Worm (Caenorhabditis elegans) whole organism, L4 larva: Measurements from ENCODE around the gene R07C12.3.
"Not testable (repeated sequence)": the region's sequence is repeated elsewhere in the genome, so short reads cannot be mapped to it uniquely, and the experiment has no call there.

Experiments used
- F37D6.2 ChIP-seq: sonication (generic microtip); optimal IDR thresholded peaks from 2 replicates; lab custom pipeline; 2016; ENCODE audit warnings: mild to moderate bottlenecking, missing genetic modification characterization, missing compliant biosample characterization
- Y105C5A.15 ChIP-seq: fragments of 200-800 bp; sonication (Bioruptor generic); IDR thresholded peaks from 2 replicates; pipeline ENCODE4 v1.3.6; 2022; ENCODE audit warnings: missing genetic modification characterization, missing compliant biosample characterization
- Y48G9A.11 ChIP-seq: fragments of 200-800 bp; sonication (Bioruptor generic); IDR thresholded peaks from 2 replicates; pipeline ENCODE4 v1.3.6; 2022; ENCODE audit warnings: missing genetic modification reagents, missing genetic modification characterization, missing compliant biosample characterization
- Y75B8A.6 ChIP-seq: fragments of 200-800 bp; sonication (Bioruptor generic); IDR thresholded peaks from 2 replicates; pipeline ENCODE4 v1.3.6; 2022; ENCODE audit warnings: missing genetic modification reagents, missing genetic modification characterization, missing compliant biosample characterization
- ZK337.2 ChIP-seq: fragments of 200-800 bp; sonication (Bioruptor generic); IDR thresholded peaks from 2 replicates; pipeline ENCODE4 v1.3.6; 2022; ENCODE audit warnings: missing genetic modification reagents, missing genetic modification characterization, missing compliant biosample characterization
- ZK546.5 ChIP-seq, 2 experiments: sonication (generic microtip); optimal IDR thresholded peaks; 2 replicates each; lab custom pipeline; 2017; ENCODE audit warnings: missing biosample characterization in 2 of 2, missing genetic modification characterization in 2 of 2
- aly-2 ChIP-seq: sonication (generic microtip); optimal IDR thresholded peaks from 2 replicates; lab custom pipeline; 2018; ENCODE audit warnings: missing biosample characterization, missing genetic modification characterization
- ama-1 ChIP-seq: fragments of 150-350 bp; optimal IDR thresholded peaks from 2 replicates; lab custom pipeline; 2014; ENCODE audit warnings: inconsistent platforms, mixed read lengths
- attf-4 ChIP-seq: sonication (generic microtip); optimal IDR thresholded peaks from 3 replicates; lab custom pipeline; 2017; ENCODE audit warnings: missing biosample characterization, missing genetic modification characterization
- ceh-20 ChIP-seq: fragments of 200-800 bp; sonication (Bioruptor generic); IDR thresholded peaks from 2 replicates; pipeline ENCODE4 v1.3.6; 2022; ENCODE audit warnings: missing genetic modification reagents, missing genetic modification characterization, missing compliant biosample characterization
- ceh-82 ChIP-seq: sonication (generic microtip); optimal IDR thresholded peaks from 2 replicates; lab custom pipeline; 2017; ENCODE audit warnings: missing biosample characterization, missing genetic modification characterization
- daf-8 ChIP-seq: fragments of 200-800 bp; sonication (Bioruptor generic); IDR thresholded peaks from 2 replicates; pipeline ENCODE4 v1.3.6; 2022; ENCODE audit warnings: missing genetic modification characterization, missing compliant biosample characterization
- dmd-6 ChIP-seq: fragments of 200-800 bp; sonication (Bioruptor generic); IDR thresholded peaks from 2 replicates; pipeline ENCODE4 v1.3.6; 2022; ENCODE audit warnings: missing genetic modification reagents, missing genetic modification characterization, missing compliant biosample characterization
- dmd-9 ChIP-seq: fragments of 200-800 bp; sonication (Bioruptor generic); IDR thresholded peaks from 2 replicates; pipeline ENCODE4 v1.3.6; 2022; ENCODE audit warnings: missing genetic modification reagents, missing genetic modification characterization, missing compliant biosample characterization
- dve-1 ChIP-seq: sonication (generic microtip); optimal IDR thresholded peaks from 2 replicates; lab custom pipeline; 2017; ENCODE audit warnings: antibody characterized with exemption, mild to moderate bottlenecking, missing genetic modification characterization, missing compliant biosample characterization; ENCODE audit not compliant: insufficient read depth
- fos-1 ChIP-seq: fragments of 150-350 bp; optimal IDR thresholded peaks from 2 replicates; lab custom pipeline; 2014; ENCODE audit warnings: missing biosample characterization, missing genetic modification characterization
- hlh-11 ChIP-seq: fragments of 200-800 bp; sonication (Bioruptor generic); optimal IDR thresholded peaks from 2 replicates; lab custom pipeline; 2018; ENCODE audit warnings: mild to moderate bottlenecking, missing genetic modification characterization, missing compliant biosample characterization
- hmg-1.1 ChIP-seq: fragments of 200-800 bp; sonication (Bioruptor generic); IDR thresholded peaks from 2 replicates; pipeline ENCODE4 v1.3.6; 2022; ENCODE audit warnings: missing genetic modification reagents, missing genetic modification characterization, missing compliant biosample characterization
- jun-1 ChIP-seq: fragments of 150-350 bp; optimal IDR thresholded peaks from 2 replicates; lab custom pipeline; 2014; ENCODE audit warnings: missing biosample characterization, missing genetic modification reagents, missing genetic modification characterization
- lin-38 ChIP-seq: fragments of 200-800 bp; sonication (Bioruptor generic); IDR thresholded peaks from 2 replicates; pipeline ENCODE4 v1.3.6; 2022; ENCODE audit warnings: missing genetic modification reagents, missing genetic modification characterization, missing compliant biosample characterization
- madf-9 ChIP-seq: fragments of 200-800 bp; sonication (Bioruptor generic); conservative IDR thresholded peaks from 2 replicates; pipeline ENCODE4 v1.3.6; 2022; ENCODE audit warnings: missing genetic modification reagents, missing genetic modification characterization, missing compliant biosample characterization
- mdt-29 ChIP-seq: fragments of 200-800 bp; sonication (Bioruptor generic); IDR thresholded peaks from 2 replicates; pipeline ENCODE4 v1.3.6; 2022; ENCODE audit warnings: missing genetic modification reagents, missing genetic modification characterization, missing compliant biosample characterization
- mep-1 ChIP-seq: fragments of 150-350 bp; sonication (generic microtip); optimal IDR thresholded peaks from 3 replicates; lab custom pipeline; 2014; ENCODE audit warnings: missing biosample characterization, missing genetic modification characterization
- mes-2 ChIP-seq: sonication (generic microtip); optimal IDR thresholded peaks from 2 replicates; lab custom pipeline; 2016; ENCODE audit warnings: missing genotype, mild to moderate bottlenecking, missing genetic modification characterization, missing compliant biosample characterization; ENCODE audit not compliant: poor library complexity, severe bottlenecking
- nhr-11 ChIP-seq: fragments of 150-350 bp; optimal IDR thresholded peaks from 2 replicates; lab custom pipeline; 2014; ENCODE audit warnings: missing biosample characterization, missing genetic modification characterization
- nhr-111 ChIP-seq: fragments of 200-800 bp; sonication (Bioruptor generic); optimal IDR thresholded peaks from 2 replicates; lab custom pipeline; 2018; ENCODE audit warnings: mild to moderate bottlenecking, missing genetic modification characterization, missing compliant biosample characterization
- nhr-28 ChIP-seq: fragments of 150-350 bp; optimal IDR thresholded peaks from 2 replicates; lab custom pipeline; 2014; ENCODE audit warnings: missing biosample characterization, missing genetic modification characterization
- nhr-42 ChIP-seq: fragments of 200-800 bp; sonication (Bioruptor generic); IDR thresholded peaks from 2 replicates; pipeline ENCODE4 v1.3.6; 2022; ENCODE audit warnings: missing genetic modification characterization, missing compliant biosample characterization
- nhr-77 ChIP-seq: fragments of 150-350 bp; optimal IDR thresholded peaks from 2 replicates; lab custom pipeline; 2014; ENCODE audit warnings: missing biosample characterization, missing genetic modification characterization
- php-3 ChIP-seq: fragments of 200-800 bp; sonication (Bioruptor generic); IDR thresholded peaks from 2 replicates; pipeline ENCODE4 v1.3.6; 2022; ENCODE audit warnings: missing genetic modification reagents, missing genetic modification characterization, missing compliant biosample characterization
- pqm-1 ChIP-seq: sonication (generic microtip); optimal IDR thresholded peaks from 2 replicates; lab custom pipeline; 2017; ENCODE audit warnings: missing biosample characterization, missing genetic modification characterization
- rbr-2 ChIP-seq: sonication (generic microtip); optimal IDR thresholded peaks from 2 replicates; lab custom pipeline; 2016; ENCODE audit warnings: missing genotype, missing genetic modification characterization, missing compliant biosample characterization
- set-16 ChIP-seq: fragments of 200-800 bp; sonication (Bioruptor generic); IDR thresholded peaks from 2 replicates; pipeline ENCODE4 v1.3.6; 2022; ENCODE audit warnings: missing genetic modification reagents, missing genetic modification characterization, missing compliant biosample characterization
- spr-3 ChIP-seq: fragments of 200-800 bp; sonication (Bioruptor generic); optimal IDR thresholded peaks from 2 replicates; lab custom pipeline; 2018; ENCODE audit warnings: mild to moderate bottlenecking, missing genetic modification characterization, missing compliant biosample characterization
- tag-97 ChIP-seq: fragments of 200-800 bp; sonication (Bioruptor generic); IDR thresholded peaks from 2 replicates; pipeline ENCODE4 v1.3.6; 2022; ENCODE audit warnings: missing genetic modification characterization, missing compliant biosample characterization
- tra-1 ChIP-seq: fragments of 200-800 bp; sonication (Bioruptor generic); IDR thresholded peaks from 2 replicates; pipeline ENCODE4 v1.3.6; 2022; ENCODE audit warnings: missing genetic modification reagents, missing genetic modification characterization, missing compliant biosample characterization
- unc-62 ChIP-seq, 3 experiments: fragments of 150-350 bp in 1 of 3; sonication (generic microtip); optimal IDR thresholded peaks in 2 of 3; peaks in 1 of 3; 1 replicate in 1 of 3; 2 replicates in 2 of 3; lab custom pipeline; 2014 to 2017; ENCODE audit warnings: missing biosample characterization in 3 of 3, missing genetic modification characterization in 3 of 3, missing genetic modification reagents in 3 of 3, missing genotype in 1 of 3
- vab-7 ChIP-seq: fragments of 200-800 bp; sonication (Bioruptor generic); IDR thresholded peaks from 2 replicates; pipeline ENCODE4 v1.3.6; 2022; ENCODE audit warnings: missing genetic modification reagents, missing genetic modification characterization, missing compliant biosample characterization
- zip-11 ChIP-seq: fragments of 200-800 bp; sonication (Bioruptor generic); IDR thresholded peaks from 2 replicates; pipeline ENCODE4 v1.3.6; 2022; ENCODE audit warnings: missing genetic modification characterization, missing compliant biosample characterization
- zip-2 ChIP-seq: fragments of 150-350 bp; optimal IDR thresholded peaks from 2 replicates; lab custom pipeline; 2014; ENCODE audit warnings: missing biosample characterization, missing genetic modification characterization

The R07C12.3 gene

ce11 chrIV:4140265-4140664 lies 4.6 kb upstream of the R07C12.3 start, which contains the start of gene F49F1.18:
Gene F49F1.18, minus strand, starts transcription at chrIV:4140365.
- TF ChIP-seq dmd-9 (GFP tag; lab: Robert Waterston, UW) = no peak
- TF ChIP-seq Y48G9A.11 (GFP tag; lab: Robert Waterston, UW) = no peak
- TF ChIP-seq nhr-111 (GFP tag; lab: Kevin White, UChicago) = no peak
- no peak for TF ChIP-seq nhr-11 (tag; lab: Kevin White, UChicago)
- TF ChIP-seq aly-2 (tag; lab: Kevin White, UChicago) = no peak
- TF ChIP-seq unc-62 (GFP tag; optimal IDR thresholded peaks at IDR 0.05 in 1 of 2; lab: Kevin White, UChicago) = no peak
- TF ChIP-seq unc-62 (tag; optimal IDR thresholded peaks at IDR 0.05; lab: Kevin White, UChicago) = no peak
- no peak for TF ChIP-seq ceh-82 (tag; lab: Kevin White, UChicago)
- no peak for TF ChIP-seq attf-4 (tag; lab: Kevin White, UChicago)
- no peak for TF ChIP-seq F37D6.2
- no peak for TF ChIP-seq fos-1 (tag; lab: Kevin White, UChicago)
- no peak for TF ChIP-seq daf-8 (GFP tag; lab: Robert Waterston, UW)
- TF ChIP-seq set-16 (GFP tag; lab: Robert Waterston, UW) = no peak
- TF ChIP-seq nhr-77 (tag; lab: Kevin White, UChicago) = no peak
- TF ChIP-seq tra-1 = no peak
- TF ChIP-seq ZK546.5 (tag; optimal IDR thresholded peaks at IDR 0.05; lab: Kevin White, UChicago) = no peak
- TF ChIP-seq ZK337.2 (GFP tag; lab: Robert Waterston, UW) = no peak

- TF ChIP-seq hlh-11 (tag; lab: Kevin White, UChicago) = no peak
- TF ChIP-seq lin-38 (GFP tag; lab: Robert Waterston, UW) = no peak
- no peak for TF ChIP-seq nhr-11 (tag; lab: Kevin White, UChicago)
- no peak for TF ChIP-seq dmd-6 (GFP tag; lab: Robert Waterston, UW)
- TF ChIP-seq ama-1 (lab: Kevin White, UChicago) = no peak
- no peak for TF ChIP-seq jun-1 (tag; lab: Kevin White, UChicago)
- TF ChIP-seq hmg-1.1 = no peak
- no peak for TF ChIP-seq Y75B8A.6 (GFP tag; lab: Robert Waterston, UW)
- no peak for TF ChIP-seq rbr-2 (tag; lab: Kevin White, UChicago)
- TF ChIP-seq Y105C5A.15 = no peak
- TF ChIP-seq vab-7 (GFP tag; lab: Robert Waterston, UW) = no peak
- no peak for TF ChIP-seq zip-2 (tag; lab: Kevin White, UChicago)
- no peak for TF ChIP-seq ceh-20 (GFP tag; lab: Robert Waterston, UW)
- no peak for TF ChIP-seq spr-3 (GFP tag; lab: Kevin White, UChicago)
- no peak for TF ChIP-seq zip-11
- TF ChIP-seq tag-97 (GFP tag; lab: Robert Waterston, UW) = no peak
Measured at ce11 chrIV:4141311-4141710, 3.6 kb upstream of the R07C12.3 start, which contains the start of gene F49F1.11. Gene F49F1.11, minus strand, starts transcription at chrIV:4141411.

ce11 chrIV:4142986-4143385 lies 1.9 kb upstream of the R07C12.3 start, which contains the start of gene F49F1.12:
Gene F49F1.12, minus strand, starts transcription at chrIV:4143086.
- not testable (repeated sequence) for TF ChIP-seq nhr-77 (tag; lab: Kevin White, UChicago); tra-1; nhr-42 (GFP tag; lab: Robert Waterston, UW)

- peak; percentile 62; the same call in 1 of the 2 replicates for TF ChIP-seq php-3
- no peak for TF ChIP-seq madf-9 (GFP tag; lab: Robert Waterston, UW)
- TF ChIP-seq Y48G9A.11 (GFP tag; lab: Robert Waterston, UW) = no peak
- peak; percentile 41 for TF ChIP-seq hlh-11 (tag; lab: Kevin White, UChicago)
- TF ChIP-seq mdt-29 (GFP tag; lab: Robert Waterston, UW) = no peak
- TF ChIP-seq dve-1 = peak; percentile 40
- TF ChIP-seq nhr-28 (tag; lab: Kevin White, UChicago) = peak; percentile 76
- TF ChIP-seq nhr-77 (tag; lab: Kevin White, UChicago) = peak; percentile 75
- TF ChIP-seq pqm-1 (tag; lab: Kevin White, UChicago) = peak; percentile 93
- TF ChIP-seq dmd-6 (GFP tag; lab: Robert Waterston, UW) = peak; percentile 70
- no peak for TF ChIP-seq mes-2 (tag; lab: Kevin White, UChicago)
- TF ChIP-seq mep-1 (tag; lab: Kevin White, UChicago) = no peak
- TF ChIP-seq, all 104 proteins: peak for 7
Measured at ce11 chrIV:4147891-4148290, 3.0 kb downstream of the R07C12.3 start.
